Worm (Caenorhabditis elegans): ENCODE results near the gene tag-10.

DNA sequence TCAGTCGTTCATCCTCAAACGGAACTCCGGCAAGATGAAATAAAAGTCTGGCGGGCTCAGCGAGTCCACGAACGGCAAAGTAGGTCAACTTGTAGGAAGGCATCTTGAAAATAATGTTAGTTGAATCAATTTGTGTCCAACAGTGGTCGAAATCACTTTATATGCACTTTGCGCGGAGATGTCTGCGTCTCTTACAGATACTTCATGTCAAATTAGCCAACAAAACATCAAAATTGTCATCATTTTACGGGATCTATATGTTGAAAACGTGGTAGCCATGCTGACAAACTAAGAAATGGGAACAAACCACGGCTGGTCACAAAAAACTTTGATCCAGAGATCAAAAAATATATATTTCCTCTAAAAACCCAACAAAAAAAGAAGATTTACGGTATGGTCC is 14.6 kb upstream of the tag-10 start, which contains the start of gene gst-12:
- TF ChIP-seq fos-1 (tag; optimal IDR thresholded peaks at IDR 0.05) (no peak), zag-1 (tag; optimal IDR thresholded peaks at IDR 0.05) (no peak), unc-62 (GFP tag; optimal IDR thresholded peaks at IDR 0.05) (no peak), elt-3 (tag; optimal IDR thresholded peaks at IDR 0.05) (no peak), mbf-1 (tag; optimal IDR thresholded peaks at IDR 0.05) (no peak), ceh-16 (tag; optimal IDR thresholded peaks at IDR 0.05) (no peak), ceh-82 (tag; optimal IDR thresholded peaks at IDR 0.05) (no peak), nhr-10 (tag; optimal IDR thresholded peaks at IDR 0.05) (no peak), ztf-11 (tag; optimal IDR thresholded peaks at IDR 0.05) (no peak), lin-11 (tag; optimal IDR thresholded peaks at IDR 0.05) (no peak), skn-1 (tag; optimal IDR thresholded peaks at IDR 0.05) (no peak), nhr-23 (tag; optimal IDR thresholded peaks at IDR 0.05) (no peak)
